Fruit fly (Drosophila melanogaster): ENCODE results near the gene Tom20.

The Tom20 gene

dm6 chr3L:19961805-19962204 is 38.6 kb upstream of the Tom20 start (continued):
- no peak for TF ChIP-seq CG2129 (GFP tag; IDR thresholded peaks at IDR 0.05; ENCODE audit: partially characterized antibody)
- TF ChIP-seq Ets65A (GFP tag): peak; percentile 90
- TF ChIP-seq Hr3 (GFP tag; optimal IDR thresholded peaks at IDR 0.05): no peak
- peak; percentile 84 for TF ChIP-seq Med (GFP tag)
- TF ChIP-seq hkb (optimal IDR thresholded peaks at IDR 0.05): no peak
- TF ChIP-seq hkb (GFP tag; IDR thresholded peaks at IDR 0.05): peak; percentile 27; the same call in 1 of the 2 replicates
- TF ChIP-seq CG13424 (tag; optimal IDR thresholded peaks at IDR 0.05): peak; percentile 46
- TF ChIP-seq cwo (GFP tag; optimal IDR thresholded peaks at IDR 0.05): peak; percentile 36
- no peak for TF ChIP-seq Jarid2 (GFP tag; optimal IDR thresholded peaks at IDR 0.05)
- TF ChIP-seq CG6813 (GFP tag; optimal IDR thresholded peaks at IDR 0.05): peak; percentile 25
- TF ChIP-seq CG43689 (GFP tag; IDR thresholded peaks at IDR 0.05): no peak
- no peak for TF ChIP-seq usp (GFP tag; optimal IDR thresholded peaks at IDR 0.05)
- TF ChIP-seq CG31224 (GFP tag; IDR thresholded peaks at IDR 0.05): no peak
- TF ChIP-seq CG15601 (tag; optimal IDR thresholded peaks at IDR 0.05): no peak
- no peak for TF ChIP-seq CG32772 (GFP tag; IDR thresholded peaks at IDR 0.05)
- TF ChIP-seq crol (GFP tag; IDR thresholded peaks at IDR 0.05): no peak
- TF ChIP-seq so (GFP tag; IDR thresholded peaks at IDR 0.05): 0 out of 3 replicates have a peak, but pooled peaks have one; percentile 9
- no peak for TF ChIP-seq CG42726 (GFP tag; IDR thresholded peaks at IDR 0.05; ENCODE audit: partially characterized antibody)
- no peak for TF ChIP-seq stc (GFP tag; IDR thresholded peaks at IDR 0.05)
- TF ChIP-seq CG17568 (GFP tag; optimal IDR thresholded peaks at IDR 0.05): peak; percentile 3
- peak; percentile 17 for TF ChIP-seq sug (tag; optimal IDR thresholded peaks at IDR 0.05)
- peak; percentile 60 for TF ChIP-seq abd-A (tag; optimal IDR thresholded peaks at IDR 0.05)
- no peak for TF ChIP-seq br (optimal IDR thresholded peaks at IDR 0.05)
- TF ChIP-seq dpn (GFP tag; optimal IDR thresholded peaks at IDR 0.05): peak in 1 of 2 experiments; percentile 2
- no peak for TF ChIP-seq CG33557 (GFP tag; optimal IDR thresholded peaks at IDR 0.05)
- no peak for TF ChIP-seq gcm (GFP tag; optimal IDR thresholded peaks at IDR 0.05)
- no peak for TF ChIP-seq ash1 (GFP tag; optimal IDR thresholded peaks at IDR 0.05)
- no peak for TF ChIP-seq HLHmδ (GFP tag; optimal IDR thresholded peaks at IDR 0.05)
- no peak for TF ChIP-seq CG10979 (tag; optimal IDR thresholded peaks at IDR 0.05)
- TF ChIP-seq vnd (GFP tag; IDR thresholded peaks at IDR 0.05; ENCODE audit: partially characterized antibody): no peak
- TF ChIP-seq cg (GFP tag; optimal IDR thresholded peaks at IDR 0.05): no peak
- TF ChIP-seq CG2120 (GFP tag; optimal IDR thresholded peaks at IDR 0.05): peak; percentile 43
- peak; percentile 38 for TF ChIP-seq CG15269 (tag; optimal IDR thresholded peaks at IDR 0.05)
- peak; percentile 8 for TF ChIP-seq CG12299 (tag; optimal IDR thresholded peaks at IDR 0.05)

- TF ChIP-seq Lim3 (GFP tag; IDR thresholded peaks at IDR 0.05): no peak
- peak; percentile 54 for TF ChIP-seq CG11504 (tag; optimal IDR thresholded peaks at IDR 0.05)
- TF ChIP-seq Ets65A (GFP tag): peak; percentile 88
- TF ChIP-seq CG18599 (GFP tag; optimal IDR thresholded peaks at IDR 0.05): peak; percentile 67
- no peak for TF ChIP-seq grau (tag; optimal IDR thresholded peaks at IDR 0.05)
- peak; percentile 52 for TF ChIP-seq sens (GFP tag)
- peak; percentile 53 for TF ChIP-seq CG10147 (GFP tag; optimal IDR thresholded peaks at IDR 0.05)
- TF ChIP-seq Oli (tag; optimal IDR thresholded peaks at IDR 0.05): peak; percentile 28
- peak; percentile 2 for TF ChIP-seq fd96Cb (tag; optimal IDR thresholded peaks at IDR 0.05)
- peak; percentile 61 for TF ChIP-seq Hmr (GFP tag; optimal IDR thresholded peaks at IDR 0.05)
- peak; percentile 80 for TF ChIP-seq Hey (tag; optimal IDR thresholded peaks at IDR 0.05)
- no peak for TF ChIP-seq CG6765 (GFP tag; optimal IDR thresholded peaks at IDR 0.05)
- TF ChIP-seq abd-A (tag; optimal IDR thresholded peaks at IDR 0.05): peak; percentile 81
- TF ChIP-seq dysf (GFP tag; IDR thresholded peaks at IDR 0.05): 0 out of 3 replicates have a peak, but pooled peaks have one; percentile 8
- peak; percentile 38 for TF ChIP-seq dmrt99B (tag; optimal IDR thresholded peaks at IDR 0.05)
- no peak for TF ChIP-seq klu (GFP tag; IDR thresholded peaks at IDR 0.05)
- TF ChIP-seq CTCF (GFP tag; optimal IDR thresholded peaks at IDR 0.05): no peak
- TF ChIP-seq Hand (GFP tag; optimal IDR thresholded peaks at IDR 0.05): peak; percentile 15
- TF ChIP-seq Optix (GFP tag; IDR thresholded peaks at IDR 0.05): 0 out of 3 replicates have a peak, but pooled peaks have one; percentile 9
Measured at dm6 chr3L:19968725-19969598, 31.5 kb upstream of the Tom20 start.
